Worm (Caenorhabditis elegans): ENCODE data around the gene F22B8.3.

- TF ChIP-seq unc-62 (GFP tag; optimal IDR thresholded peaks at IDR 0.05) (no peak), lin-13 (GFP tag; optimal IDR thresholded peaks at IDR 0.05) (no peak), mdl-1 (tag; optimal IDR thresholded peaks at IDR 0.05) (no peak), fos-1 (tag; optimal IDR thresholded peaks at IDR 0.05) (no peak), aly-2 (tag; optimal IDR thresholded peaks at IDR 0.05) (no peak), snpc-4 (tag; optimal IDR thresholded peaks at IDR 0.05) (no peak), ama-1 (optimal IDR thresholded peaks at IDR 0.05) (no peak), snu-23 (GFP tag; optimal IDR thresholded peaks at IDR 0.05) (no peak)
Measured at ce11 chrV:16094284-16094683, 3.5 kb downstream of the F22B8.3 start, which contains the start of gene F22B8.7.

All from whole organism, L1 larva.